Worm (Caenorhabditis elegans): Measurements from ENCODE around the gene R04D3.3.

Gene R04D3.3

ce11 chrX:13322886-13323285, 32.5 kb upstream of the R04D3.3 start, which contains the start of gene F46G10.2:
Gene F46G10.2 (plus strand): TSS chrX:13322963.
- TF ChIP-seq mdl-1 (tag; optimal IDR thresholded peaks at IDR 0.05) (peak in 1 of 2 experiments; percentile 16), dpl-1 (GFP tag; optimal IDR thresholded peaks at IDR 0.05) (no peak), blmp-1 (tag; optimal IDR thresholded peaks at IDR 0.05) (peak; percentile 73), nhr-85 (tag) (peak; percentile 68), elt-3 (tag; optimal IDR thresholded peaks at IDR 0.05) (peak in 1 of 6 experiments; percentile 32), lir-3 (tag; optimal IDR thresholded peaks at IDR 0.05; ENCODE audit: poor library complexity) (no peak), unc-62 (GFP tag; optimal IDR thresholded peaks at IDR 0.05) (no peak), mab-9 (GFP tag; IDR thresholded peaks at IDR 0.05) (no peak), nhr-20 (tag; optimal IDR thresholded peaks at IDR 0.05) (peak; percentile 26), nhr-71 (tag; optimal IDR thresholded peaks at IDR 0.05) (peak; percentile 24), lin-35 (GFP tag; optimal IDR thresholded peaks at IDR 0.05) (peak in 1 of 2 experiments; percentile 16), vab-15 (tag; optimal IDR thresholded peaks at IDR 0.05) (no peak), fos-1 (tag; optimal IDR thresholded peaks at IDR 0.05) (no peak), ztf-4 (tag; optimal IDR thresholded peaks at IDR 0.05) (no peak), nhr-28 (tag; optimal IDR thresholded peaks at IDR 0.05) (no peak)

ce11 chrX:13320575-13320974, 30.1 kb upstream of the R04D3.3 start:
- TF ChIP-seq nhr-77 (tag; optimal IDR thresholded peaks at IDR 0.05) = no peak
- peak; percentile 22 for TF ChIP-seq ama-1 (optimal IDR thresholded peaks at IDR 0.05)
- TF ChIP-seq nhr-85 (tag) = peak; percentile 94
- no peak for TF ChIP-seq aly-2 (tag; optimal IDR thresholded peaks at IDR 0.05)
- no peak for TF ChIP-seq sox-4 (tag; optimal IDR thresholded peaks at IDR 0.05)
- TF ChIP-seq vab-15 (tag; optimal IDR thresholded peaks at IDR 0.05) = peak; percentile 36
- TF ChIP-seq ztf-4 (tag; optimal IDR thresholded peaks at IDR 0.05) = peak; percentile 28
- TF ChIP-seq egl-27 (tag; optimal IDR thresholded peaks at IDR 0.05) = no peak
- TF ChIP-seq nhr-84 (tag; optimal IDR thresholded peaks at IDR 0.05) = no peak
- peak; percentile 42 for TF ChIP-seq swsn-7 (tag; optimal IDR thresholded peaks at IDR 0.05)
- peak; percentile 96 for TF ChIP-seq blmp-1 (tag; optimal IDR thresholded peaks at IDR 0.05)
- peak; percentile 25 to 59 for TF ChIP-seq lsy-2 (tag; optimal IDR thresholded peaks at IDR 0.05)
- TF ChIP-seq fkh-8 (tag; optimal IDR thresholded peaks at IDR 0.05) = no peak
- peak in 1 of 3 experiments; percentile 23 for TF ChIP-seq dpl-1 (GFP tag; optimal IDR thresholded peaks at IDR 0.05)
- TF ChIP-seq unc-30 (tag; optimal IDR thresholded peaks at IDR 0.05) = no peak
- TF ChIP-seq pqm-1 (tag; optimal IDR thresholded peaks at IDR 0.05) = no peak
- no peak for TF ChIP-seq ces-1 (GFP tag; optimal IDR thresholded peaks at IDR 0.05)
- peak; percentile 79 for TF ChIP-seq nhr-71 (tag; optimal IDR thresholded peaks at IDR 0.05)
- TF ChIP-seq lin-13 (GFP tag; optimal IDR thresholded peaks at IDR 0.05) = peak; percentile 30
- TF ChIP-seq mep-1 (tag; optimal IDR thresholded peaks at IDR 0.05) = peak; percentile 41
- peak in 1 of 2 experiments; percentile 53 for TF ChIP-seq lin-35 (GFP tag; optimal IDR thresholded peaks at IDR 0.05)
- peak; percentile 55 for TF ChIP-seq rnt-1 (tag; optimal IDR thresholded peaks at IDR 0.05)
- no peak for TF ChIP-seq skn-1 (tag; optimal IDR thresholded peaks at IDR 0.05)
- no peak for TF ChIP-seq nhr-76 (tag; optimal IDR thresholded peaks at IDR 0.05)
- TF ChIP-seq nhr-47 (tag; optimal IDR thresholded peaks at IDR 0.05) = peak; percentile 3
- 0 out of 2 replicates have a peak, but pooled peaks have one; percentile 14 for TF ChIP-seq grh-1 (GFP tag; IDR thresholded peaks at IDR 0.05)
- peak; percentile 75 for TF ChIP-seq lin-14 (GFP tag; optimal IDR thresholded peaks at IDR 0.05)
- peak; percentile 71 for TF ChIP-seq snu-23 (GFP tag; optimal IDR thresholded peaks at IDR 0.05)
- peak in 5 of 6 experiments; percentile 57 to 90 (median 77) for TF ChIP-seq elt-3 (tag; optimal IDR thresholded peaks at IDR 0.05)
- no peak for TF ChIP-seq zag-1 (tag; optimal IDR thresholded peaks at IDR 0.05)
- TF ChIP-seq C16A3.4 (tag; optimal IDR thresholded peaks at IDR 0.05) = peak; percentile 55
- TF ChIP-seq zip-4 (GFP tag; optimal IDR thresholded peaks at IDR 0.05) = no peak
- peak; percentile 68 for TF ChIP-seq nhr-20 (tag; optimal IDR thresholded peaks at IDR 0.05)
- peak; percentile 23 for TF ChIP-seq tbx-2 (tag; optimal IDR thresholded peaks at IDR 0.05)
- TF ChIP-seq nhr-19 (GFP tag; conservative IDR thresholded peaks at IDR 0.05) = peak; percentile 55
- no peak for TF ChIP-seq nhr-237 (tag; optimal IDR thresholded peaks at IDR 0.05)
- no peak for TF ChIP-seq hlh-17 (GFP tag; optimal IDR thresholded peaks at IDR 0.05; ENCODE audit: borderline replicate concordance)
- TF ChIP-seq isw-1 (GFP tag; IDR thresholded peaks at IDR 0.05) = no peak
- TF ChIP-seq lir-3 (tag; optimal IDR thresholded peaks at IDR 0.05; ENCODE audit: poor library complexity) = no peak
- no peak for TF ChIP-seq unc-62 (GFP tag; optimal IDR thresholded peaks at IDR 0.05)
- no peak for TF ChIP-seq nhr-90 (tag; optimal IDR thresholded peaks at IDR 0.05; ENCODE audit: poor library complexity)
